Worm (Caenorhabditis elegans) whole organism, L2 larva: ENCODE measurements around the gene his-32.

ENCODE experiments used
- C34F6.9 ChIP-seq: fragments of 150-350 bp; optimal IDR thresholded peaks from 2 replicates; lab custom pipeline; 2014; ENCODE audit warnings: missing biosample characterization, missing genetic modification characterization
- aly-2 ChIP-seq: fragments of 150-350 bp; optimal IDR thresholded peaks from 2 replicates; lab custom pipeline; 2014; ENCODE audit warnings: missing biosample characterization, missing genetic modification characterization
- fos-1 ChIP-seq: fragments of 150-350 bp; optimal IDR thresholded peaks from 2 replicates; lab custom pipeline; 2014; ENCODE audit warnings: missing biosample characterization, missing genetic modification characterization
- nhr-6 ChIP-seq: fragments of 150-350 bp; optimal IDR thresholded peaks from 2 replicates; lab custom pipeline; 2014; ENCODE audit warnings: missing biosample characterization, missing genetic modification characterization
- unc-62 ChIP-seq: fragments of 150-350 bp; optimal IDR thresholded peaks from 2 replicates; lab custom pipeline; 2014; ENCODE audit warnings: missing biosample characterization, missing genetic modification reagents, missing genetic modification characterization
- ztf-11 ChIP-seq: sonication (generic microtip); optimal IDR thresholded peaks from 2 replicates; lab custom pipeline; 2017; ENCODE audit warnings: missing biosample characterization, missing genetic modification characterization

DNA sequence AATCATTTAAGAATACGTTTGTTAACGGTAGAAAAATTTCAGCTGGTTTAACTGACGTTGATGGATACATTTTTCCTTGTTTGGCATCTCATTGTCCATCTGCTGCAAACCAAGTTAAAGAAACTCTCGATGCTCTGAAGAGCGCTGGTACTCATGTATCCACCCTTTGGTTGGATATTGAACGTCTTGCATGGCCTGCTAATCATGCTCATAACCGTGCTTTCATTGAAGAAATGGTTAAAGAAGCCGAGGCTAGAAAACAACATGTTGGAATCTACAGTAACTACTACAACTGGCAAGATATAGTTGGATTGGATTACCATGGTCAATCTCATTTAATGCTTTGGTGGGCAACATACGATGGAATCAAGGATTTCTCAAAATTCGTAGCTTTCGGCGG, 1.1 kb upstream of the his-32 start:
- TF ChIP-seq C34F6.9 (tag; lab: Kevin White, UChicago) (no peak), aly-2 (tag; lab: Kevin White, UChicago) (no peak), unc-62 (GFP tag; lab: Kevin White, UChicago) (no peak), nhr-6 (tag; lab: Kevin White, UChicago) (no peak), ztf-11 (tag; lab: Kevin White, UChicago) (no peak), fos-1 (tag; lab: Kevin White, UChicago) (no peak)
